Worm (Caenorhabditis elegans) whole organism, late embryonic: ENCODE measurements around the gene F17C8.3.

Experiments
- C08G9.2 ChIP-seq: sonication (generic microtip); optimal IDR thresholded peaks from 2 replicates; lab custom pipeline; 2016; ENCODE audit warnings: mild to moderate bottlenecking, missing genetic modification characterization, moderate library complexity, missing compliant biosample characterization
- C38D4.7 ChIP-seq: fragments of 200-800 bp; sonication (Bioruptor generic); optimal IDR thresholded peaks from 2 replicates; lab custom pipeline; 2018; ENCODE audit warnings: mild to moderate bottlenecking, missing genetic modification characterization, moderate library complexity, missing compliant biosample characterization
- K02D7.2 ChIP-seq: sonication (generic microtip); optimal IDR thresholded peaks from 2 replicates; lab custom pipeline; 2017; ENCODE audit warnings: mild to moderate bottlenecking, missing genetic modification characterization, missing compliant biosample characterization
- K09A11.1 ChIP-seq: sonication (generic microtip); optimal IDR thresholded peaks from 2 replicates; lab custom pipeline; 2017; ENCODE audit warnings: antibody characterized with exemption, mild to moderate bottlenecking, missing genetic modification characterization, missing compliant biosample characterization; ENCODE audit not compliant: insufficient read depth
- T23F11.4 ChIP-seq: fragments of 200-800 bp; sonication (Bioruptor generic); optimal IDR thresholded peaks from 2 replicates; lab custom pipeline; 2018; ENCODE audit warnings: mild to moderate bottlenecking, missing genetic modification characterization, missing compliant biosample characterization
- ahr-1 ChIP-seq: sonication (generic microtip); optimal IDR thresholded peaks from 2 replicates; lab custom pipeline; 2016; ENCODE audit warnings: missing genetic modification characterization, missing compliant biosample characterization
- ama-1 ChIP-seq: fragments of 150-350 bp; optimal IDR thresholded peaks from 2 replicates; lab custom pipeline; 2014
- ceh-14 ChIP-seq: sonication (generic microtip); optimal IDR thresholded peaks from 2 replicates; lab custom pipeline; 2016; ENCODE audit warnings: missing genotype, missing genetic modification characterization, missing compliant biosample characterization
- ceh-2 ChIP-seq: sonication (generic microtip); optimal IDR thresholded peaks from 2 replicates; lab custom pipeline; 2016; ENCODE audit warnings: missing genotype, missing genetic modification characterization, missing compliant biosample characterization
- ceh-24 ChIP-seq: sonication (generic microtip); optimal IDR thresholded peaks from 2 replicates; lab custom pipeline; 2016; ENCODE audit warnings: mild to moderate bottlenecking, missing genetic modification characterization, missing compliant biosample characterization
- ceh-31 ChIP-seq: sonication (generic microtip); optimal IDR thresholded peaks from 2 replicates; lab custom pipeline; 2016; ENCODE audit warnings: missing genetic modification characterization, missing compliant biosample characterization
- ceh-34 ChIP-seq: sonication (generic microtip); optimal IDR thresholded peaks from 2 replicates; lab custom pipeline; 2016; ENCODE audit warnings: mild to moderate bottlenecking, missing genetic modification characterization, missing compliant biosample characterization
- ceh-45 ChIP-seq: fragments of 200-800 bp; sonication (Bioruptor generic); IDR thresholded peaks from 2 replicates; pipeline ENCODE4 v1.3.6; 2022; ENCODE audit warnings: missing genetic modification reagents, missing genetic modification characterization, missing compliant biosample characterization
- ceh-48 ChIP-seq: sonication (generic microtip); optimal IDR thresholded peaks from 2 replicates; lab custom pipeline; 2016; ENCODE audit warnings: missing genetic modification characterization, inconsistent platforms, missing compliant biosample characterization
- dmd-4 ChIP-seq: sonication (generic microtip); optimal IDR thresholded peaks from 2 replicates; lab custom pipeline; 2016; ENCODE audit warnings: borderline replicate concordance, missing genetic modification characterization, missing compliant biosample characterization
- elt-2 ChIP-seq: sonication (generic microtip); optimal IDR thresholded peaks from 2 replicates; lab custom pipeline; 2016; ENCODE audit warnings: missing genetic modification reagents, missing genetic modification characterization, missing compliant biosample characterization
- elt-4 ChIP-seq: sonication (generic microtip); optimal IDR thresholded peaks from 2 replicates; lab custom pipeline; 2016; ENCODE audit warnings: missing genetic modification characterization, missing compliant biosample characterization
- ets-4 ChIP-seq: sonication (generic microtip); optimal IDR thresholded peaks from 2 replicates; lab custom pipeline; 2016; ENCODE audit warnings: missing genetic modification characterization, missing compliant biosample characterization
- fkh-10 ChIP-seq: fragments of 150-350 bp; optimal IDR thresholded peaks from 2 replicates; lab custom pipeline; 2014; ENCODE audit warnings: missing biosample characterization, missing genetic modification reagents, missing genetic modification characterization
- gmeb-2 ChIP-seq: sonication (generic microtip); optimal IDR thresholded peaks from 2 replicates; lab custom pipeline; 2016; ENCODE audit warnings: missing genetic modification characterization, inconsistent platforms, missing compliant biosample characterization
- hlh-13 ChIP-seq: fragments of 200-800 bp; sonication (Bioruptor generic); optimal IDR thresholded peaks from 2 replicates; lab custom pipeline; 2018; ENCODE audit warnings: mild to moderate bottlenecking, missing genetic modification characterization, missing compliant biosample characterization
- hlh-15 ChIP-seq: sonication (generic microtip); optimal IDR thresholded peaks from 2 replicates; lab custom pipeline; 2016; ENCODE audit warnings: missing genetic modification characterization, missing compliant biosample characterization
- hlh-30 ChIP-seq: sonication (generic microtip); optimal IDR thresholded peaks from 2 replicates; lab custom pipeline; 2017; ENCODE audit warnings: antibody characterized with exemption, missing genetic modification characterization, missing compliant biosample characterization; ENCODE audit not compliant: insufficient read depth
- hlh-8 ChIP-seq: sonication (generic microtip); optimal IDR thresholded peaks from 2 replicates; lab custom pipeline; 2016; ENCODE audit warnings: missing genotype, missing genetic modification characterization, missing compliant biosample characterization
- lin-11 ChIP-seq: fragments of 200-800 bp; sonication (Bioruptor generic); optimal IDR thresholded peaks from 2 replicates; lab custom pipeline; 2018; ENCODE audit warnings: mild to moderate bottlenecking, missing genetic modification characterization, missing compliant biosample characterization
- madf-2 ChIP-seq: sonication (generic microtip); optimal IDR thresholded peaks from 2 replicates; lab custom pipeline; 2017; ENCODE audit warnings: missing genetic modification characterization, missing compliant biosample characterization
- nfya-1 ChIP-seq: sonication (generic microtip); optimal IDR thresholded peaks from 2 replicates; lab custom pipeline; 2017; ENCODE audit warnings: missing genetic modification characterization, mild to moderate bottlenecking, missing compliant biosample characterization, antibody characterized with exemption, moderate library complexity
- nhr-11 ChIP-seq: fragments of 150-350 bp; optimal IDR thresholded peaks from 2 replicates; lab custom pipeline; 2014; ENCODE audit warnings: missing biosample characterization, missing genetic modification characterization
- nhr-232 ChIP-seq: sonication (generic microtip); optimal IDR thresholded peaks from 2 replicates; lab custom pipeline; 2016; ENCODE audit warnings: missing genetic modification characterization, missing compliant biosample characterization
- odd-2 ChIP-seq: sonication (generic microtip); optimal IDR thresholded peaks from 2 replicates; lab custom pipeline; 2017; ENCODE audit warnings: antibody characterized with exemption, mild to moderate bottlenecking, missing genetic modification characterization, missing compliant biosample characterization
- pag-3 ChIP-seq: sonication (generic microtip); optimal IDR thresholded peaks from 2 replicates; lab custom pipeline; 2016; ENCODE audit warnings: missing compliant biosample characterization, missing genetic modification characterization, borderline replicate concordance
- pat-9 ChIP-seq: fragments of 200-800 bp; sonication (Bioruptor generic); optimal IDR thresholded peaks from 2 replicates; lab custom pipeline; 2018; ENCODE audit warnings: mild to moderate bottlenecking, missing genetic modification characterization, moderate library complexity, missing compliant biosample characterization
- pha-4 ChIP-seq: fragments of 150-350 bp; optimal IDR thresholded peaks from 2 replicates; lab custom pipeline; 2018; ENCODE audit warnings: missing biosample characterization, missing genetic modification reagents, missing genetic modification characterization
- pqm-1 ChIP-seq: sonication (generic microtip); optimal IDR thresholded peaks from 2 replicates; lab custom pipeline; 2016; ENCODE audit warnings: missing genetic modification characterization, missing compliant biosample characterization
- pros-1 ChIP-seq: fragments of 150-350 bp; optimal IDR thresholded peaks from 2 replicates; lab custom pipeline; 2014; ENCODE audit warnings: missing biosample characterization, missing genetic modification reagents, missing genetic modification characterization
- rnt-1 ChIP-seq: sonication (generic microtip); optimal IDR thresholded peaks from 2 replicates; lab custom pipeline; 2016; ENCODE audit warnings: missing genetic modification characterization, missing compliant biosample characterization
- sdc-2 ChIP-seq: sonication (generic microtip); optimal IDR thresholded peaks from 2 replicates; lab custom pipeline; 2016; ENCODE audit warnings: missing genotype, missing genetic modification characterization, missing compliant biosample characterization
- sox-4 ChIP-seq: sonication (generic microtip); optimal IDR thresholded peaks from 2 replicates; lab custom pipeline; 2017; ENCODE audit warnings: mild to moderate bottlenecking, missing genetic modification characterization, inconsistent platforms, missing compliant biosample characterization
- syd-9 ChIP-seq: sonication (generic microtip); optimal IDR thresholded peaks from 2 replicates; lab custom pipeline; 2016; ENCODE audit warnings: mild to moderate bottlenecking, missing genetic modification characterization, moderate library complexity, missing compliant biosample characterization
- tbx-7 ChIP-seq: sonication (generic microtip); optimal IDR thresholded peaks from 2 replicates; lab custom pipeline; 2016; ENCODE audit warnings: missing genotype, missing genetic modification characterization, missing compliant biosample characterization
- ttx-3 ChIP-seq: sonication (generic microtip); optimal IDR thresholded peaks from 2 replicates; lab custom pipeline; 2016; ENCODE audit warnings: missing genetic modification reagents, missing genetic modification characterization, missing compliant biosample characterization
- unc-3 ChIP-seq, 2 experiments: fragments of 200-800 bp in 1 of 2; sonication (Bioruptor generic) in 1 of 2; sonication (generic microtip) in 1 of 2; conservative IDR thresholded peaks in 1 of 2; optimal IDR thresholded peaks in 1 of 2; 2 replicates each; pipeline versions ENCODE4 v1.3.6 to Lab custom; 2016 to 2022; ENCODE audit warnings: missing compliant biosample characterization in 2 of 2, missing genetic modification characterization in 2 of 2, missing genetic modification reagents in 1 of 2
- unc-42 ChIP-seq: sonication (generic microtip); optimal IDR thresholded peaks from 2 replicates; lab custom pipeline; 2016; ENCODE audit warnings: missing genotype, missing genetic modification characterization, missing compliant biosample characterization
- unc-55 ChIP-seq: sonication (generic microtip); optimal IDR thresholded peaks from 2 replicates; lab custom pipeline; 2017; ENCODE audit warnings: missing biosample characterization, missing genetic modification reagents, missing genetic modification characterization
- unc-86 ChIP-seq: sonication (generic microtip); optimal IDR thresholded peaks from 2 replicates; lab custom pipeline; 2016; ENCODE audit warnings: missing genetic modification characterization, missing compliant biosample characterization
- ztf-16 ChIP-seq: sonication (generic microtip); optimal IDR thresholded peaks from 2 replicates; lab custom pipeline; 2017; ENCODE audit warnings: missing genetic modification characterization, missing compliant biosample characterization

The F17C8.3 gene

ce11 chrIII:4754001-4754561, 22.3 kb downstream of the F17C8.3 start, which contains the start of the genes rps-0 and rbg-3 (continued):
- TF ChIP-seq unc-42 (tag; lab: Kevin White, UChicago) = peak; percentile 96
- TF ChIP-seq K09A11.1 (tag; lab: Kevin White, UChicago) = no peak
- no peak for TF ChIP-seq pha-4 (tag; lab: Kevin White, UChicago)
- no peak for TF ChIP-seq lin-11 (tag; lab: Kevin White, UChicago)
- no peak for TF ChIP-seq hlh-15 (tag; lab: Kevin White, UChicago)
- TF ChIP-seq pag-3 (tag; lab: Kevin White, UChicago) = no peak
- no peak for TF ChIP-seq odd-2 (tag; lab: Kevin White, UChicago)
- peak; percentile 87 for TF ChIP-seq nfya-1 (tag; lab: Kevin White, UChicago)
- TF ChIP-seq dmd-4 (tag; lab: Kevin White, UChicago) = no peak
- peak; percentile 22 for TF ChIP-seq ceh-34 (tag; lab: Kevin White, UChicago)
- TF ChIP-seq ama-1 (lab: Kevin White, UChicago) = no peak
- TF ChIP-seq sdc-2 (tag; lab: Kevin White, UChicago) = no peak
- TF ChIP-seq hlh-30 = peak; percentile 19
- no peak for TF ChIP-seq syd-9 (tag; lab: Kevin White, UChicago)
- no peak for TF ChIP-seq hlh-13 (GFP tag; lab: Kevin White, UChicago)
- TF ChIP-seq nhr-11 (tag; lab: Kevin White, UChicago) = no peak
- no peak for TF ChIP-seq ttx-3
- TF ChIP-seq ceh-31 (tag; lab: Kevin White, UChicago) = peak; percentile 75
- TF ChIP-seq pqm-1 (tag; lab: Kevin White, UChicago) = no peak

ce11 chrIII:4756983-4757382, 25.2 kb downstream of the F17C8.3 start, which contains the start of gene fbxl-2:
fbxl-2 (plus strand) TSS chrIII:4757260.
- peak; percentile 44 for TF ChIP-seq hlh-8 (tag; lab: Kevin White, UChicago)
- peak; percentile 64 for TF ChIP-seq pat-9 (tag; lab: Kevin White, UChicago)
- TF ChIP-seq C08G9.2 (tag; lab: Kevin White, UChicago) = peak; percentile 36
- peak; percentile 48 for TF ChIP-seq unc-55 (GFP tag; lab: Kevin White, UChicago)
- peak; percentile 54 for TF ChIP-seq ceh-48 (tag; lab: Kevin White, UChicago)
- peak; percentile 4 for TF ChIP-seq fkh-10
- TF ChIP-seq elt-2 (tag; lab: Kevin White, UChicago) = peak; percentile 88
- TF ChIP-seq elt-4 (tag; lab: Kevin White, UChicago) = no peak
- TF ChIP-seq unc-86 = peak; percentile 76
- no peak for TF ChIP-seq T23F11.4
- TF ChIP-seq ceh-45 (GFP tag; lab: Robert Waterston, UW) = no peak
- TF ChIP-seq nfya-1 (tag; lab: Kevin White, UChicago) = peak; percentile 90
- TF ChIP-seq ceh-24 (tag; lab: Kevin White, UChicago) = peak; percentile 32
- TF ChIP-seq syd-9 (tag; lab: Kevin White, UChicago) = peak; percentile 63
- peak; percentile 21 for TF ChIP-seq nhr-232 (tag; lab: Kevin White, UChicago)
- no peak for TF ChIP-seq odd-2 (tag; lab: Kevin White, UChicago)
- TF ChIP-seq ztf-16 (tag; lab: Kevin White, UChicago) = peak; percentile 33
- TF ChIP-seq pqm-1 (tag; lab: Kevin White, UChicago) = peak; percentile 9
- peak; percentile 70 for TF ChIP-seq unc-3 (GFP tag; conservative IDR thresholded peaks at IDR 0.05; lab: Robert Waterston, UW)
- peak; percentile 49 for TF ChIP-seq unc-3 (tag; optimal IDR thresholded peaks at IDR 0.05; lab: Kevin White, UChicago)
- peak; percentile 44 for TF ChIP-seq dmd-4 (tag; lab: Kevin White, UChicago)
- no peak for TF ChIP-seq pha-4 (tag; lab: Kevin White, UChicago)
- no peak for TF ChIP-seq C38D4.7 (GFP tag; lab: Kevin White, UChicago)
- peak; percentile 90 for TF ChIP-seq ceh-34 (tag; lab: Kevin White, UChicago)
- TF ChIP-seq K09A11.1 (tag; lab: Kevin White, UChicago) = no peak
- TF ChIP-seq pros-1 (tag; lab: Kevin White, UChicago) = peak; percentile 36
- TF ChIP-seq tbx-7 = peak; percentile 20
- TF ChIP-seq ceh-2 (tag; lab: Kevin White, UChicago) = peak; percentile 54
- TF ChIP-seq gmeb-2 (tag; lab: Kevin White, UChicago) = peak; percentile 57
- TF ChIP-seq ets-4 (tag; lab: Kevin White, UChicago) = peak; percentile 95
- peak; percentile 53 for TF ChIP-seq madf-2 (tag; lab: Kevin White, UChicago)
- TF ChIP-seq pag-3 (tag; lab: Kevin White, UChicago) = no peak
- TF ChIP-seq ceh-14 (tag; lab: Kevin White, UChicago) = peak; percentile 89
- peak; percentile 36 for TF ChIP-seq ama-1 (lab: Kevin White, UChicago)
- no peak for TF ChIP-seq hlh-13 (GFP tag; lab: Kevin White, UChicago)
- peak; percentile 73 for TF ChIP-seq hlh-30
- peak; percentile 14 for TF ChIP-seq ahr-1 (tag; lab: Kevin White, UChicago)
- peak; percentile 88 for TF ChIP-seq ceh-31 (tag; lab: Kevin White, UChicago)
- no peak for TF ChIP-seq K02D7.2 (tag; lab: Kevin White, UChicago)
- peak; percentile 68 for TF ChIP-seq rnt-1 (tag; lab: Kevin White, UChicago)
- TF ChIP-seq sox-4 (tag; lab: Kevin White, UChicago) = peak; percentile 57
- peak; percentile 91 for TF ChIP-seq unc-42 (tag; lab: Kevin White, UChicago)
